Fruit fly (Drosophila melanogaster) whole organism, prepupa: ENCODE data around the gene CG7101.

Source experiments
- Blimp-1 ChIP-seq: fragments of 200-800 bp; sonication (Bioruptor generic); optimal IDR thresholded peaks from 3 replicates; lab custom pipeline; 2017; ENCODE audit warnings: missing biosample characterization, missing genetic modification characterization, mild to moderate bottlenecking, moderate library complexity, missing genetic modification reagents
- CG10669 ChIP-seq: fragments of 200-800 bp; sonication (Bioruptor generic); optimal IDR thresholded peaks from 3 replicates; lab custom pipeline; 2018; ENCODE audit warnings: missing biosample characterization, mild to moderate bottlenecking, missing genetic modification characterization, moderate library complexity
- CG11902 ChIP-seq: fragments of 200-800 bp; sonication (Bioruptor generic); optimal IDR thresholded peaks from 3 replicates; lab custom pipeline; 2016; ENCODE audit warnings: missing biosample characterization, missing genetic modification characterization
- CG15336 ChIP-seq: fragments of 200-800 bp; sonication (Bioruptor generic); IDR thresholded peaks from 2 replicates; pipeline ENCODE4 v1.3.6; 2022; ENCODE audit warnings: missing biosample characterization, missing genetic modification characterization
- CG1621 ChIP-seq: fragments of 200-800 bp; sonication (Bioruptor generic); optimal IDR thresholded peaks from 3 replicates; lab custom pipeline; 2018; ENCODE audit warnings: missing biosample characterization, mild to moderate bottlenecking, missing genetic modification characterization
- CG16779 ChIP-seq: fragments of 200-800 bp; sonication (Bioruptor generic); optimal IDR thresholded peaks from 3 replicates; lab custom pipeline; 2017; ENCODE audit warnings: missing biosample characterization, mild to moderate bottlenecking, missing genetic modification characterization
- CG3032 ChIP-seq: fragments of 200-800 bp; optimal IDR thresholded peaks from 2 replicates; lab custom pipeline; 2019; ENCODE audit warnings: missing biosample characterization, mild to moderate bottlenecking, missing genetic modification characterization, moderate library complexity
- CG31627 ChIP-seq: fragments of 200-800 bp; sonication (Bioruptor generic); optimal IDR thresholded peaks from 3 replicates; lab custom pipeline; 2016; ENCODE audit warnings: missing biosample characterization, missing genetic modification characterization
- CG34406 ChIP-seq: fragments of 200-800 bp; sonication (Bioruptor generic); optimal IDR thresholded peaks from 3 replicates; lab custom pipeline; 2016; ENCODE audit warnings: missing biosample characterization, missing genetic modification characterization
- CG3919 ChIP-seq: fragments of 200-800 bp; sonication (Bioruptor generic); optimal IDR thresholded peaks from 3 replicates; lab custom pipeline; 2016; ENCODE audit warnings: missing biosample characterization, missing genetic modification characterization
- CG6163 ChIP-seq: fragments of 200-800 bp; sonication (Bioruptor generic); IDR thresholded peaks from 3 replicates; pipeline ENCODE4 v1.3.6; 2022; ENCODE audit warnings: missing biosample characterization, missing genetic modification characterization
- CG6276 ChIP-seq: fragments of 200-800 bp; sonication (Bioruptor generic); optimal IDR thresholded peaks from 2 replicates; lab custom pipeline; 2017; ENCODE audit warnings: missing biosample characterization, mild to moderate bottlenecking, missing genetic modification characterization
- CG6792 ChIP-seq: fragments of 200-800 bp; sonication (Bioruptor generic); optimal IDR thresholded peaks from 3 replicates; lab custom pipeline; 2016; ENCODE audit warnings: missing biosample characterization, missing genetic modification characterization
- CG6808 ChIP-seq: fragments of 200-800 bp; sonication (Bioruptor generic); optimal IDR thresholded peaks from 3 replicates; lab custom pipeline; 2017; ENCODE audit warnings: missing biosample characterization, missing genetic modification characterization, mild to moderate bottlenecking, moderate library complexity, missing genetic modification reagents
- CG7368 ChIP-seq: fragments of 200-800 bp; sonication (Bioruptor generic); optimal IDR thresholded peaks from 3 replicates; lab custom pipeline; 2016; ENCODE audit warnings: missing biosample characterization, missing genetic modification characterization
- CG8119 ChIP-seq: fragments of 200-800 bp; sonication (Bioruptor generic); IDR thresholded peaks from 3 replicates; pipeline ENCODE4 v1.3.6; 2022; ENCODE audit warnings: missing biosample characterization, missing genetic modification characterization
- CG8319 ChIP-seq: fragments of 200-800 bp; sonication (Bioruptor generic); optimal IDR thresholded peaks from 3 replicates; lab custom pipeline; 2016; ENCODE audit warnings: missing biosample characterization, missing genetic modification characterization
- CG8632 ChIP-seq: fragments of 200-800 bp; sonication (Bioruptor generic); optimal IDR thresholded peaks from 3 replicates; lab custom pipeline; 2016; ENCODE audit warnings: missing biosample characterization, missing genetic modification characterization
- CG9139 ChIP-seq: fragments of 200-800 bp; sonication (Bioruptor generic); optimal IDR thresholded peaks from 3 replicates; lab custom pipeline; 2017; ENCODE audit warnings: missing biosample characterization, mild to moderate bottlenecking, missing genetic modification characterization
- Eip78C ChIP-seq: fragments of 200-800 bp; sonication (Bioruptor generic); peaks from one replicate; lab custom pipeline; 2016; ENCODE audit warnings: missing biosample characterization, missing genetic modification characterization
- Eip93F ChIP-seq: fragments of 200-800 bp; sonication (Bioruptor generic); optimal IDR thresholded peaks from 2 replicates; lab custom pipeline; 2016; ENCODE audit warnings: missing biosample characterization, mild to moderate bottlenecking, missing genetic modification characterization
- Ets21C ChIP-seq: fragments of 200-800 bp; sonication (Bioruptor generic); optimal IDR thresholded peaks from 3 replicates; lab custom pipeline; 2016; ENCODE audit warnings: missing biosample characterization, missing genetic modification characterization
- Gug ChIP-seq: fragments of 200-800 bp; sonication (Bioruptor generic); IDR thresholded peaks from 2 replicates; pipeline ENCODE4 v1.3.6; 2022; ENCODE audit warnings: missing biosample characterization, missing genetic modification characterization
- Hr39 ChIP-seq: fragments of 200-800 bp; sonication (Bioruptor generic); optimal IDR thresholded peaks from 2 replicates; lab custom pipeline; 2016; ENCODE audit warnings: missing biosample characterization, missing genetic modification characterization
- Lpt ChIP-seq: fragments of 200-800 bp; sonication (Bioruptor generic); optimal IDR thresholded peaks from 3 replicates; lab custom pipeline; 2016; ENCODE audit warnings: missing biosample characterization, missing genetic modification characterization
- Met ChIP-seq: fragments of 200-800 bp; sonication (Bioruptor generic); optimal IDR thresholded peaks from 3 replicates; lab custom pipeline; 2016; ENCODE audit warnings: missing biosample characterization, missing genetic modification characterization
- OdsH ChIP-seq: fragments of 200-800 bp; sonication (Bioruptor generic); optimal IDR thresholded peaks from 3 replicates; lab custom pipeline; 2016; ENCODE audit warnings: missing biosample characterization, missing genetic modification characterization
- Smox ChIP-seq: fragments of 200-800 bp; sonication (Bioruptor generic); optimal IDR thresholded peaks from 3 replicates; lab custom pipeline; 2016; ENCODE audit warnings: missing biosample characterization, missing genetic modification characterization
- Sox14 ChIP-seq: fragments of 200-800 bp; sonication (Bioruptor generic); optimal IDR thresholded peaks from 3 replicates; lab custom pipeline; 2016; ENCODE audit warnings: missing biosample characterization, missing genetic modification characterization
- Sox15 ChIP-seq: fragments of 200-800 bp; sonication (Bioruptor generic); optimal IDR thresholded peaks from 3 replicates; lab custom pipeline; 2016; ENCODE audit warnings: missing biosample characterization, missing genetic modification characterization
- achi ChIP-seq: fragments of 200-800 bp; sonication (Bioruptor generic); optimal IDR thresholded peaks from 3 replicates; lab custom pipeline; 2016; ENCODE audit warnings: missing biosample characterization, missing genetic modification characterization
- acj6 ChIP-seq: fragments of 200-800 bp; sonication (Bioruptor generic); optimal IDR thresholded peaks from 3 replicates; lab custom pipeline; 2016; ENCODE audit warnings: missing biosample characterization, missing genetic modification characterization
- cyc ChIP-seq: fragments of 200-800 bp; sonication (Bioruptor generic); optimal IDR thresholded peaks from 3 replicates; lab custom pipeline; 2016; ENCODE audit warnings: missing biosample characterization, missing genetic modification characterization
- dac ChIP-seq: fragments of 200-800 bp; sonication (Bioruptor generic); optimal IDR thresholded peaks from 2 replicates; lab custom pipeline; 2017; ENCODE audit warnings: missing biosample characterization, mild to moderate bottlenecking, missing genetic modification characterization
- esn ChIP-seq: fragments of 200-800 bp; sonication (Bioruptor generic); optimal IDR thresholded peaks from 2 replicates; lab custom pipeline; 2016; ENCODE audit warnings: missing biosample characterization, mild to moderate bottlenecking, missing genetic modification characterization, moderate library complexity
- fd59A ChIP-seq: fragments of 200-800 bp; sonication (Bioruptor generic); optimal IDR thresholded peaks from 2 replicates; lab custom pipeline; 2017; ENCODE audit warnings: missing biosample characterization, mild to moderate bottlenecking, missing genetic modification characterization, missing genetic modification reagents
- fd85E ChIP-seq: fragments of 200-800 bp; sonication (Bioruptor generic); optimal IDR thresholded peaks from 3 replicates; lab custom pipeline; 2016; ENCODE audit warnings: missing biosample characterization, missing genetic modification characterization
- fkh ChIP-seq: fragments of 200-800 bp; sonication (Bioruptor generic); optimal IDR thresholded peaks from 3 replicates; lab custom pipeline; 2017; ENCODE audit warnings: missing biosample characterization, mild to moderate bottlenecking, missing genetic modification characterization, moderate library complexity
- net ChIP-seq: fragments of 200-800 bp; sonication (Bioruptor generic); optimal IDR thresholded peaks from 3 replicates; lab custom pipeline; 2016; ENCODE audit warnings: missing biosample characterization, missing genetic modification characterization
- pdm3 ChIP-seq: fragments of 200-800 bp; sonication (Bioruptor generic); optimal IDR thresholded peaks from 3 replicates; lab custom pipeline; 2016; ENCODE audit warnings: missing biosample characterization, missing genetic modification characterization
- salr ChIP-seq, 2 experiments: fragments of 200-800 bp; sonication (Bioruptor generic); optimal IDR thresholded peaks; 3 replicates each; lab custom pipeline; 2016 to 2018; ENCODE audit warnings: missing biosample characterization in 2 of 2, missing genetic modification characterization in 2 of 2, mild to moderate bottlenecking in 1 of 2
- spab ChIP-seq: fragments of 200-800 bp; sonication (Bioruptor generic); optimal IDR thresholded peaks from 2 replicates; lab custom pipeline; 2017; ENCODE audit warnings: missing biosample characterization, mild to moderate bottlenecking, missing genetic modification characterization, missing genetic modification reagents
- ss ChIP-seq, 2 experiments: fragments of 200-800 bp; sonication (Bioruptor generic); optimal IDR thresholded peaks; 2 replicates in 1 of 2; 3 replicates in 1 of 2; lab custom pipeline; 2017 to 2018; ENCODE audit warnings: mild to moderate bottlenecking in 2 of 2, missing biosample characterization in 2 of 2, missing genetic modification characterization in 2 of 2, moderate library complexity in 1 of 2
- svp ChIP-seq: fragments of 200-800 bp; sonication (Bioruptor generic); peaks from one replicate; lab custom pipeline; 2016; ENCODE audit warnings: missing biosample characterization, missing genetic modification characterization
- topi ChIP-seq: fragments of 200-800 bp; sonication (Bioruptor generic); optimal IDR thresholded peaks from 3 replicates; lab custom pipeline; 2016; ENCODE audit warnings: missing biosample characterization, missing genetic modification characterization
- vri ChIP-seq: fragments of 200-800 bp; sonication (Bioruptor generic); optimal IDR thresholded peaks from 3 replicates; lab custom pipeline; 2016; ENCODE audit warnings: missing biosample characterization, mild to moderate bottlenecking, missing genetic modification characterization

Gene CG7101

DNA sequence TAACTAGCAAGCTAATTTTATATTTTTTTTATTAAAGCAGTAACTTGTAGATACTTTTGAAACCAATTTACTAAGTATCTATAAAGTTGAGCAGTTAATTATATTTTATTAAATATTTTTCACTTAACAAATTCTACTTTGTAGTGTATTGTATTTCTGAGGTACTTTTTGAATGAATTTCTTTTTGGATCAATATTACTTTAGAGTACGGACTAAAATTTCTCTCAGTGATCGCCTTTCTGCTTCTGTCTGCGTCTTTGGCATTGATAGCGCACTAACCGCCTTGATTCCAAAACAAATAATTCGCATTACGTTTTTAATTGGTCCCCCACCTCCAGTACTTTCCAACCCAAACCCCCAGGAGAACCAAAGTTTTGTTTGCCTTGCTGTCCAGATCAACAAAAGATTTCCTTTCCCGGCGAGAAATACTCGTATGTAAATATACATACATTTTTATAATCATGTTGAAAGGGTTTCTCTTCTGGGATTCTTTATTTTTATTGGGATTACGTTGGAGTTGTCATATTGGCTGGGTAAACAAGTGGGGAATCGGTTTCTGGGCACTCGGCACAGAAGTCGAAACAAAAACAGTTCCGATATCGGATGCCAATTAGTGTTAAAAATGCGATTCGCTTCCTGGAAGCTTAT, 8.7 kb downstream of the CG7101 start (continued):
- TF ChIP-seq CG6792 (GFP tag; lab: Kevin White, UChicago) (peak; percentile 49), Smox (GFP tag; lab: Kevin White, UChicago) (peak; percentile 22), Ets21C (GFP tag; lab: Kevin White, UChicago) (no peak), ss (GFP tag; optimal IDR thresholded peaks at IDR 0.05; lab: Kevin White, UChicago) (peak; percentile 4 to 57), CG8119 (0 out of 3 replicates have a peak, but pooled peaks have one; percentile 21), CG6808 (GFP tag; lab: Kevin White, UChicago) (peak; percentile 30), CG8632 (GFP tag; lab: Kevin White, UChicago) (peak; percentile 20), salr (GFP tag; optimal IDR thresholded peaks at IDR 0.05; lab: Kevin White, UChicago) (peak in 1 of 2 experiments; percentile 4), spab (GFP tag; lab: Kevin White, UChicago) (peak; percentile 10), svp (GFP tag; lab: Kevin White, UChicago) (peak; percentile 52), CG31627 (GFP tag; lab: Kevin White, UChicago) (no peak), CG6163 (GFP tag; lab: Robert Waterston, UW) (0 out of 3 replicates have a peak, but pooled peaks have one; percentile 16), achi (GFP tag; lab: Kevin White, UChicago) (no peak), Sox14 (GFP tag; lab: Kevin White, UChicago) (no peak), fd59A (no peak), CG9139 (GFP tag; lab: Kevin White, UChicago) (peak; percentile 40), Lpt (no peak), CG3919 (GFP tag; lab: Kevin White, UChicago) (no peak), CG11902 (no peak), Gug (no peak), CG15336 (GFP tag; lab: Robert Waterston, UW) (no peak), Blimp-1 (GFP tag; lab: Kevin White, UChicago) (no peak), Eip93F (GFP tag; lab: Kevin White, UChicago) (no peak), vri (GFP tag; lab: Kevin White, UChicago) (peak; percentile 6), CG3032 (peak; percentile 13), CG8319 (no peak), CG16779 (tag; lab: Kevin White, UChicago) (no peak), pdm3 (GFP tag; lab: Kevin White, UChicago) (no peak), CG1621 (tag; lab: Kevin White, UChicago) (no peak), net (no peak)

DNA sequence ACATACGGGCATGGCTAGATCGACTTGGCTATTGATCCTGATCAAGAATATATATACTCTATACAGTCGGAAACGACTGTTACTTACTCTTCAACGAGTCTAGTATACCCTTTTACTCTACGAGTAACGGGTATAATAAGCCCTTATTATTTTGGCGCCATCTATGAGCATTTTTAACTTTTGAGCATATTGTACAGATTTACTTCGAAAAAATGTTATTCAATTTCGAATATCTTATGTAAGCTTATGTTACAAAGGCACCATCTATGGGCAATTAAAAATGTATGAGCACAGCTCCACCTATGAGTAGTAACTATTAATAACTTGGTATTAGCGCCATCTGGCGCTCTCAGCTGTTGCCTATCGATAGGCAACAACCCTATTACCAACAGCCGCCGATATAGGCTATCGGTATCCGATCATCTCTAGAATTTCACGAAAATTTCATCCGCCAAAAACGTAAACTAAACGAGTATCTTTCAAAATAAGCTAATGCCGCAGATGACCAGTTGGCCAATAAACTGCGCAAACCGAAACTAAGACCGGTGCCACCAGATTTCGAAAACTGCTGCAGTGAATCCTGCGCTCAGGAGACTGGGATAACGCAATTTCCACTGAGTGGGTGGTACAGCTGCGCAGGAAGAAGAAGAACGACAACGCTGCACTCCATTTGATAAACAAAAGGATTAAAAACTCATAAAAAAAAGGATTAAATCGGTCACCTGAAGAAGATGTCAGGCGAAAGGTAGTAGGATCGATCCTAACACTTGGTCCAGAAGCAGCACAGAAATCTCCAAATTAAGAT, 13.0 kb downstream of the CG7101 start, which contains the start of gene htk:
TSS of gene htk (plus strand) at position 435 of the 805 bp plus-strand sequence.
- peak; percentile 35 for TF ChIP-seq Smox (GFP tag; lab: Kevin White, UChicago)
- TF ChIP-seq pdm3 (GFP tag; lab: Kevin White, UChicago): peak; percentile 60
- TF ChIP-seq Eip78C (GFP tag; lab: Kevin White, UChicago): peak; percentile 91
- TF ChIP-seq cyc (GFP tag; lab: Kevin White, UChicago): peak; percentile 79
- TF ChIP-seq CG3032: peak; percentile 26
- TF ChIP-seq CG10669 (GFP tag; lab: Kevin White, UChicago): peak; percentile 3
- peak; percentile 40 for TF ChIP-seq Sox14 (GFP tag; lab: Kevin White, UChicago)
- TF ChIP-seq Hr39 (GFP tag; lab: Kevin White, UChicago): peak; percentile 71
- no peak for TF ChIP-seq Gug
- TF ChIP-seq Lpt: no peak
- TF ChIP-seq vri (GFP tag; lab: Kevin White, UChicago): peak; percentile 91
- peak; percentile 51 for TF ChIP-seq OdsH (GFP tag; lab: Kevin White, UChicago)
- no peak for TF ChIP-seq CG8632 (GFP tag; lab: Kevin White, UChicago)
- peak; percentile 42 for TF ChIP-seq fkh (GFP tag; lab: Kevin White, UChicago)
- no peak for TF ChIP-seq CG6276 (GFP tag; lab: Kevin White, UChicago)
- TF ChIP-seq CG6792 (GFP tag; lab: Kevin White, UChicago): peak; percentile 33
- TF ChIP-seq CG31627 (GFP tag; lab: Kevin White, UChicago): peak; percentile 78
- TF ChIP-seq Sox15 (GFP tag; lab: Kevin White, UChicago): no peak
- TF ChIP-seq achi (GFP tag; lab: Kevin White, UChicago): peak; percentile 11
- no peak for TF ChIP-seq fd85E (GFP tag; lab: Kevin White, UChicago)
- peak; percentile 57 for TF ChIP-seq svp (GFP tag; lab: Kevin White, UChicago)
- TF ChIP-seq CG34406 (GFP tag; lab: Kevin White, UChicago): no peak
- peak; percentile 38 for TF ChIP-seq Met (GFP tag; lab: Kevin White, UChicago)
- peak; percentile 44 for TF ChIP-seq CG7368 (GFP tag; lab: Kevin White, UChicago)
- no peak for TF ChIP-seq dac (GFP tag; lab: Kevin White, UChicago)
- peak; percentile 17 for TF ChIP-seq CG1621 (tag; lab: Kevin White, UChicago)
- peak; percentile 20 for TF ChIP-seq Ets21C (GFP tag; lab: Kevin White, UChicago)
- TF ChIP-seq acj6 (GFP tag; lab: Kevin White, UChicago): peak; percentile 40
- peak; percentile 67 for TF ChIP-seq esn
- TF ChIP-seq topi (GFP tag; lab: Kevin White, UChicago): peak; percentile 52
